Worm (Caenorhabditis elegans) whole organism, L3 larva: ENCODE results near the gene C35A11.3.

ENCODE experiments used
- R02D3.7 ChIP-seq: fragments of 150-350 bp; optimal IDR thresholded peaks from 2 replicates; lab custom pipeline; 2014; ENCODE audit warnings: missing biosample characterization, missing genetic modification characterization
- ZK546.5 ChIP-seq: sonication (generic microtip); optimal IDR thresholded peaks from 2 replicates; lab custom pipeline; 2017; ENCODE audit warnings: missing biosample characterization, missing genetic modification characterization
- aly-2 ChIP-seq: fragments of 150-350 bp; optimal IDR thresholded peaks from 2 replicates; lab custom pipeline; 2014; ENCODE audit warnings: missing biosample characterization, missing genetic modification characterization
- ceh-16 ChIP-seq: sonication (generic microtip); optimal IDR thresholded peaks from 2 replicates; lab custom pipeline; 2017; ENCODE audit warnings: missing biosample characterization, missing genetic modification characterization
- ceh-28 ChIP-seq: fragments of 150-350 bp; optimal IDR thresholded peaks from 2 replicates; lab custom pipeline; 2014; ENCODE audit warnings: missing biosample characterization, missing genetic modification reagents, missing genetic modification characterization
- ceh-82 ChIP-seq: fragments of 150-350 bp; optimal IDR thresholded peaks from 2 replicates; lab custom pipeline; 2014; ENCODE audit warnings: missing biosample characterization, missing genetic modification characterization
- ceh-9 ChIP-seq: sonication (generic microtip); optimal IDR thresholded peaks from 2 replicates; lab custom pipeline; 2018; ENCODE audit warnings: missing biosample characterization, missing genetic modification characterization
- daf-12 ChIP-seq: fragments of 150-350 bp; optimal IDR thresholded peaks from 2 replicates; lab custom pipeline; 2014; ENCODE audit warnings: missing biosample characterization, missing genetic modification reagents, missing genetic modification characterization
- egl-5 ChIP-seq: fragments of 150-350 bp; optimal IDR thresholded peaks from 2 replicates; lab custom pipeline; 2017; ENCODE audit warnings: missing biosample characterization, missing genetic modification reagents, missing genetic modification characterization, inconsistent platforms
- elt-1 ChIP-seq: fragments of 150-350 bp; optimal IDR thresholded peaks from 2 replicates; lab custom pipeline; 2014; ENCODE audit warnings: missing biosample characterization, missing genetic modification characterization
- elt-3 ChIP-seq, 3 experiments: fragments of 150-350 bp in 1 of 3; sonication (generic microtip) in 2 of 3; optimal IDR thresholded peaks; 2 replicates in 2 of 3; 4 replicates in 1 of 3; lab custom pipeline; 2014 to 2017; ENCODE audit warnings: missing biosample characterization in 3 of 3, missing genetic modification characterization in 3 of 3
- eor-1 ChIP-seq, 2 experiments: fragments of 150-350 bp; optimal IDR thresholded peaks; 2 replicates each; lab custom pipeline; 2014 to 2018; ENCODE audit warnings: missing biosample characterization in 2 of 2, missing genetic modification characterization in 2 of 2
- fkh-10 ChIP-seq: sonication (generic microtip); optimal IDR thresholded peaks from 2 replicates; lab custom pipeline; 2017; ENCODE audit warnings: missing biosample characterization, missing genetic modification reagents, missing genetic modification characterization
- fkh-2 ChIP-seq: fragments of 150-350 bp; optimal IDR thresholded peaks from 2 replicates; lab custom pipeline; 2014; ENCODE audit warnings: missing biosample characterization, missing genetic modification reagents, missing genetic modification characterization
- fos-1 ChIP-seq: fragments of 150-350 bp; optimal IDR thresholded peaks from 2 replicates; lab custom pipeline; 2014; ENCODE audit warnings: missing biosample characterization, missing genetic modification characterization
- hmg-11 ChIP-seq: sonication (generic microtip); optimal IDR thresholded peaks from 2 replicates; lab custom pipeline; 2016; ENCODE audit warnings: missing genetic modification characterization, missing compliant biosample characterization
- lsy-12 ChIP-seq: sonication (generic microtip); optimal IDR thresholded peaks from 2 replicates; lab custom pipeline; 2016; ENCODE audit warnings: mild to moderate bottlenecking, missing genetic modification characterization, missing compliant biosample characterization
- mdl-1 ChIP-seq: fragments of 150-350 bp; optimal IDR thresholded peaks from 2 replicates; lab custom pipeline; 2014; ENCODE audit warnings: missing biosample characterization, missing genetic modification characterization
- mml-1 ChIP-seq: fragments of 150-350 bp; sonication (generic microtip); optimal IDR thresholded peaks from 3 replicates; lab custom pipeline; 2014; ENCODE audit warnings: missing biosample characterization, missing genetic modification characterization
- nhr-11 ChIP-seq: fragments of 150-350 bp; optimal IDR thresholded peaks from 2 replicates; lab custom pipeline; 2014; ENCODE audit warnings: missing biosample characterization, missing genetic modification characterization
- nhr-12 ChIP-seq: fragments of 150-350 bp; optimal IDR thresholded peaks from 2 replicates; lab custom pipeline; 2014; ENCODE audit warnings: missing biosample characterization, missing genetic modification characterization
- nhr-23 ChIP-seq: fragments of 150-350 bp; optimal IDR thresholded peaks from 2 replicates; lab custom pipeline; 2014; ENCODE audit warnings: missing biosample characterization, missing genetic modification reagents, missing genetic modification characterization
- nhr-237 ChIP-seq: fragments of 150-350 bp; optimal IDR thresholded peaks from 2 replicates; lab custom pipeline; 2014; ENCODE audit warnings: missing biosample characterization, missing genetic modification characterization
- nhr-25 ChIP-seq: sonication (generic microtip); optimal IDR thresholded peaks from 2 replicates; lab custom pipeline; 2017; ENCODE audit warnings: missing biosample characterization, missing genetic modification characterization
- nhr-28 ChIP-seq: fragments of 150-350 bp; optimal IDR thresholded peaks from 2 replicates; lab custom pipeline; 2014; ENCODE audit warnings: missing biosample characterization, missing genetic modification characterization
- nhr-43 ChIP-seq: sonication (generic microtip); optimal IDR thresholded peaks from 2 replicates; lab custom pipeline; 2016; ENCODE audit warnings: mild to moderate bottlenecking, missing genetic modification characterization, missing compliant biosample characterization; ENCODE audit not compliant: poor library complexity, severe bottlenecking
- nhr-67 ChIP-seq: fragments of 150-350 bp; optimal IDR thresholded peaks from 2 replicates; lab custom pipeline; 2014; ENCODE audit warnings: missing biosample characterization, missing genetic modification characterization
- nhr-76 ChIP-seq: fragments of 150-350 bp; sonication (generic microtip); optimal IDR thresholded peaks from 5 replicates; lab custom pipeline; 2014; ENCODE audit warnings: missing biosample characterization, missing genetic modification characterization
- nhr-77 ChIP-seq: fragments of 150-350 bp; optimal IDR thresholded peaks from 2 replicates; lab custom pipeline; 2014; ENCODE audit warnings: missing biosample characterization, missing genetic modification characterization
- sea-2 ChIP-seq: fragments of 150-350 bp; sonication (generic microtip); optimal IDR thresholded peaks from 4 replicates; lab custom pipeline; 2014; ENCODE audit warnings: missing biosample characterization, missing genetic modification reagents, missing genetic modification characterization
- skn-1 ChIP-seq: fragments of 150-350 bp; optimal IDR thresholded peaks from 2 replicates; lab custom pipeline; 2014; ENCODE audit warnings: missing biosample characterization, missing genetic modification characterization
- snpc-4 ChIP-seq: fragments of 150-350 bp; optimal IDR thresholded peaks from 2 replicates; lab custom pipeline; 2014; ENCODE audit warnings: missing biosample characterization, missing genetic modification characterization
- tbx-2 ChIP-seq: sonication (generic microtip); optimal IDR thresholded peaks from 2 replicates; lab custom pipeline; 2016; ENCODE audit warnings: mild to moderate bottlenecking, missing genetic modification characterization, missing compliant biosample characterization
- unc-62 ChIP-seq: fragments of 150-350 bp; sonication (generic microtip); optimal IDR thresholded peaks from 4 replicates; lab custom pipeline; 2014; ENCODE audit warnings: missing biosample characterization, missing genetic modification reagents, missing genetic modification characterization

C35A11.3 gene

DNA sequence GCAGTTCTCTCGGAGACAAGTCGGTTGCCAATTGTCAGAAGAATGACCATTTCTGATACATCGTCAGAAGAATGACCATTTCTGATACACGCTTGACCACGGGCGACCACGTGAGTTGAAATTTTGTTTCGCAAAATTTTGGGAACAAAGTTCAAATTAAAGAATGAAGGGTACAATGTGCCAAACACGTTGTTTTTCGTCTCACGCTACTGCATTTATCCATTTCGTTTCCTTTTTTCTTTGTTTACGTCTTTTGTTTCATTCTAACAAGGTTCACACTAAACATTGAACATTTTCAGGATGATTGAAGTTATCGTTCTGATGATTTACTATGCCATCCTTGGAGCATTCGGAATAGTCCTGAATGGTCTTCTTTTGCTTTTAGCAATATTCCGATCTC lies 20.7 kb upstream of the C35A11.3 start, which contains the start of gene srd-9:
srd-9 (plus strand) TSS at position 301 of the 400 bp plus-strand sequence.
- TF ChIP-seq R02D3.7 (tag; lab: Kevin White, UChicago) (no peak), nhr-237 (tag; lab: Kevin White, UChicago) (no peak), ceh-9 (tag; lab: Kevin White, UChicago) (no peak), nhr-28 (tag; lab: Kevin White, UChicago) (no peak), sea-2 (no peak), ceh-28 (tag; lab: Kevin White, UChicago) (no peak), fos-1 (tag; lab: Kevin White, UChicago) (no peak), ceh-16 (tag; lab: Kevin White, UChicago) (no peak), lsy-12 (tag; lab: Kevin White, UChicago) (no peak), nhr-11 (tag; lab: Kevin White, UChicago) (no peak), nhr-25 (no peak), mml-1 (tag; lab: Kevin White, UChicago) (no peak)

DNA sequence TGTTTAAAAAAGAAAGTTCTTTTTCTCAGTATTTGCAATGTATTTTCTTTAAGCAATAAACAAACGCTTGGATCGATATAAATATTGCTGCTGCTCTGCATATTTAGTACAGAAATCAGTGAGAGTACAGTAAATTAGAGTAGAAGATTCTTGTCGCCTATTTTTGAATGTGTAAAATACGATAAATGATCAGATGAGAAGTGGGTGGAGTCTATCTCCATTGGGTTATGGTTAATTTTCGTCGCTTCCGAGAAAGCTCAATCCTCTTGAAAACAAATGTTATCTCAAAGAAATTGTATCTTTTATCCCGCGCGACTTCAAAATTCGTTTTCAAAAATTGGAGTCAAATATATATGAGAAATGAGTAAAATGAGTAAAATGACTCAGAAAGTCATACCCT lies 13.4 kb upstream of the C35A11.3 start, which contains the start of gene nhr-216:
nhr-216 (minus strand) TSS at position 101 of the 400 bp plus-strand sequence.
- no peak for TF ChIP-seq nhr-11 (tag; lab: Kevin White, UChicago)
- TF ChIP-seq nhr-25: no peak
- no peak for TF ChIP-seq unc-62 (GFP tag; lab: Kevin White, UChicago)
- TF ChIP-seq ceh-82 (tag; lab: Kevin White, UChicago): no peak
- no peak for TF ChIP-seq fkh-2 (tag; lab: Kevin White, UChicago)
- TF ChIP-seq nhr-76 (tag; lab: Kevin White, UChicago): no peak
- TF ChIP-seq mdl-1 (tag; lab: Kevin White, UChicago): no peak
- no peak for TF ChIP-seq nhr-12 (tag; lab: Kevin White, UChicago)
- no peak for TF ChIP-seq elt-3 (tag; optimal IDR thresholded peaks at IDR 0.05; lab: Kevin White, UChicago)
- TF ChIP-seq sea-2: no peak

- TF ChIP-seq mml-1 (tag; lab: Kevin White, UChicago) (no peak), tbx-2 (no peak), nhr-67 (tag; lab: Kevin White, UChicago) (no peak), hmg-11 (tag; lab: Kevin White, UChicago) (no peak), lsy-12 (tag; lab: Kevin White, UChicago) (no peak), nhr-77 (tag; lab: Kevin White, UChicago) (no peak), nhr-28 (tag; lab: Kevin White, UChicago) (no peak), nhr-23 (tag; lab: Kevin White, UChicago) (no peak), aly-2 (tag; lab: Kevin White, UChicago) (no peak), nhr-12 (tag; lab: Kevin White, UChicago) (no peak), nhr-11 (tag; lab: Kevin White, UChicago) (no peak), ceh-82 (tag; lab: Kevin White, UChicago) (no peak)
- TF ChIP-seq, all 47 proteins: peak for 0
These were observed 10.0 kb upstream of the C35A11.3 start for ce11 chrV:5362220-5362619.

DNA sequence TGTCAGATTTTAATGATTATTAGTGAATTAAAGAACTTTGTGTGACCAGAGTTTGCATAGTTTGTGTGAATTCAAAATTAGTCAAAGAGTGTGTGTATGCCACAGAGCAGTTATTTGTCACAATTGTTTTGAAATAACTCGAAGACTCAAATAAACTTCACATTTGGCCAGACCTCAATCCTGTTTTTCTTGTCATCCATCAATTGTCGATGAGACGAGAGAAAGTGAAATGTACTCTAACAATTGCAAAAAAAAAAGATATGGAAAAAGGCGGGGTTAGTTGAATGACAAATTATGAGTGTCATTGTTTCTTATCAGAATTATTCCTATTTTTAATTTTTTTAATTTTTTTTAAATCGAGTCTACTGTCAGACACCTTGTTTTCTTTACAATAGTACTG lies 7.4 kb upstream of the C35A11.3 start, which contains the start of gene T09D3.8:
T09D3.8 (plus strand) TSS at position 301 of the 400 bp plus-strand sequence.
- TF ChIP-seq nhr-43 (tag; lab: Kevin White, UChicago) (no peak), elt-3 (tag; optimal IDR thresholded peaks at IDR 0.05; lab: Kevin White, UChicago) (no peak), nhr-76 (tag; lab: Kevin White, UChicago) (no peak), ZK546.5 (tag; lab: Kevin White, UChicago) (no peak), mml-1 (tag; lab: Kevin White, UChicago) (no peak), ceh-28 (tag; lab: Kevin White, UChicago) (no peak), skn-1 (tag; lab: Kevin White, UChicago) (no peak), egl-5 (no peak), mdl-1 (tag; lab: Kevin White, UChicago) (no peak), snpc-4 (no peak), lsy-12 (tag; lab: Kevin White, UChicago) (no peak), nhr-12 (tag; lab: Kevin White, UChicago) (no peak), eor-1 (tag; optimal IDR thresholded peaks at IDR 0.05; lab: Kevin White, UChicago) (no peak), fkh-2 (tag; lab: Kevin White, UChicago) (no peak), fos-1 (tag; lab: Kevin White, UChicago) (no peak), aly-2 (tag; lab: Kevin White, UChicago) (no peak), daf-12 (no peak), nhr-77 (tag; lab: Kevin White, UChicago) (no peak)

DNA sequence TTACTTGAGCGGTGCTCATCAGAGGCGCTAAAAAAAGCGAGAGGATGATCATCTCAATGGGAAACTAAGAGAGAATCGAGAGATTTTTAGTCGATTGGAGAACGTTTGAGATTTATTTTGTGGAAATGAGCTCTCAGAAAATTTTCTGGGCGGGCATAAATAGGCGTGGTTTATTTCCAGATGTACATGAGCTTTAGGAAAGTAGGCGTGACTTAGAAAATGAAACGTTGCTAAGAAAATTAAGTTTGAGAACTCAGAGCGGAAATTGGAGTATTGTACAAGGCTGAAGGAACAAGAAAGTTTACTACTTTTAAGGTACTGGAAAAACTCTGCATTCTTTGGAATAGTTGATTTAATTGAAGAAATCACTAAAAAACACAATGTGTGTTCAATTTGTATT lies 3.4 kb upstream of the C35A11.3 start, which contains the start of gene T09D3.9:
T09D3.9 (minus strand) TSS at position 101 of the 400 bp plus-strand sequence.
- no peak for TF ChIP-seq elt-1 (tag; lab: Kevin White, UChicago)
- no peak for TF ChIP-seq daf-12
- no peak for TF ChIP-seq hmg-11 (tag; lab: Kevin White, UChicago)
- TF ChIP-seq fkh-10 (GFP tag; lab: Kevin White, UChicago): no peak
- no peak for TF ChIP-seq nhr-237 (tag; lab: Kevin White, UChicago)
- no peak for TF ChIP-seq lsy-12 (tag; lab: Kevin White, UChicago)
- TF ChIP-seq nhr-43 (tag; lab: Kevin White, UChicago): no peak
